Fruit fly (Drosophila melanogaster): Measurements from ENCODE around the gene CG34299.
A peak's percentile ranks its signal among the peaks of the same experiment; 100 is the strongest.

The CG34299 gene

dm6 chr3R:30276482-30277282 is 27.3 kb downstream of the CG34299 start (continued):
- no peak for TF ChIP-seq bigmax (GFP tag; optimal IDR thresholded peaks at IDR 0.05)
- peak; percentile 37 for TF ChIP-seq Nf-YB (GFP tag; optimal IDR thresholded peaks at IDR 0.05)
- TF ChIP-seq CG12391 (tag; optimal IDR thresholded peaks at IDR 0.05): peak; percentile 26
- no peak for TF ChIP-seq CG16813 (GFP tag; IDR thresholded peaks at IDR 0.05; ENCODE audit: partially characterized antibody)
- TF ChIP-seq Mes4 (GFP tag; optimal IDR thresholded peaks at IDR 0.05): peak; percentile 22
- peak; percentile 22 for TF ChIP-seq Deaf1 (tag; optimal IDR thresholded peaks at IDR 0.05)
- TF ChIP-seq E2f1 (GFP tag; IDR thresholded peaks at IDR 0.05): peak; percentile 28; the same call in 1 of the 2 replicates
- no peak for TF ChIP-seq CG4404 (GFP tag; IDR thresholded peaks at IDR 0.05)
- TF ChIP-seq Usf (GFP tag; optimal IDR thresholded peaks at IDR 0.05): no peak
- peak; percentile 14 for TF ChIP-seq CG18599 (GFP tag; optimal IDR thresholded peaks at IDR 0.05)
- no peak for TF ChIP-seq psq (GFP tag; optimal IDR thresholded peaks at IDR 0.05)
- peak; percentile 26 for TF ChIP-seq CG18764 (GFP tag; optimal IDR thresholded peaks at IDR 0.05)
- TF ChIP-seq CG17568 (GFP tag; optimal IDR thresholded peaks at IDR 0.05): no peak
- TF ChIP-seq CG10431 (GFP tag; optimal IDR thresholded peaks at IDR 0.05): peak; percentile 44
- TF ChIP-seq ken (GFP tag; IDR thresholded peaks at IDR 0.05): peak; percentile 69
- TF ChIP-seq cad (GFP tag; optimal IDR thresholded peaks at IDR 0.05): no peak
- 0 out of 3 replicates have a peak, but pooled peaks have one; percentile 7 for TF ChIP-seq H15 (GFP tag; IDR thresholded peaks at IDR 0.05)
- TF ChIP-seq chn (GFP tag; optimal IDR thresholded peaks at IDR 0.05): peak; percentile 30
- TF ChIP-seq Mrtf (GFP tag; IDR thresholded peaks at IDR 0.05): peak; percentile 56; the same call in 2 of the 3 replicates
- peak; percentile 22 for TF ChIP-seq Vsx1 (GFP tag; optimal IDR thresholded peaks at IDR 0.05)
- peak; percentile 31 for TF ChIP-seq CG1832 (GFP tag; optimal IDR thresholded peaks at IDR 0.05)
- no peak for TF ChIP-seq lmd (GFP tag; IDR thresholded peaks at IDR 0.05)
- TF ChIP-seq CG2116 (GFP tag; optimal IDR thresholded peaks at IDR 0.05): peak; percentile 2
- TF ChIP-seq Hr51 (GFP tag; optimal IDR thresholded peaks at IDR 0.05): peak; percentile 21 to 34
- TF ChIP-seq Ets97D (GFP tag; optimal IDR thresholded peaks at IDR 0.05): peak; percentile 24
- peak; percentile 41 for TF ChIP-seq nerfin-1 (tag; optimal IDR thresholded peaks at IDR 0.05)
- TF ChIP-seq Ptx1 (GFP tag; IDR thresholded peaks at IDR 0.05): peak; percentile 44
- peak; percentile 43 for TF ChIP-seq CG13424 (tag; optimal IDR thresholded peaks at IDR 0.05)
- no peak for TF ChIP-seq btn (GFP tag; optimal IDR thresholded peaks at IDR 0.05)
- peak; percentile 31; the same call in 1 of the 2 replicates for TF ChIP-seq sob (GFP tag; IDR thresholded peaks at IDR 0.05)
- no peak for TF ChIP-seq sd (tag; optimal IDR thresholded peaks at IDR 0.05)
- TF ChIP-seq CG2202 (tag; optimal IDR thresholded peaks at IDR 0.05): peak; percentile 60
- peak; percentile 30 for TF ChIP-seq Fer1 (GFP tag; optimal IDR thresholded peaks at IDR 0.05)
- TF ChIP-seq az2 (GFP tag; optimal IDR thresholded peaks at IDR 0.05): peak; percentile 38
- peak; percentile 29; the same call in 1 of the 2 replicates for TF ChIP-seq Nf-YA (GFP tag; IDR thresholded peaks at IDR 0.05)
- no peak for TF ChIP-seq Hmx (GFP tag; optimal IDR thresholded peaks at IDR 0.05)
- no peak for TF ChIP-seq wdn (GFP tag; IDR thresholded peaks at IDR 0.05)
- TF ChIP-seq zen2 (GFP tag; IDR thresholded peaks at IDR 0.05; ENCODE audit: partially characterized antibody): no peak
- 0 out of 2 replicates have a peak, but pooled peaks have one; percentile 43 for TF ChIP-seq ara (GFP tag; IDR thresholded peaks at IDR 0.05)
- TF ChIP-seq salm (tag; optimal IDR thresholded peaks at IDR 0.05): no peak
- TF ChIP-seq CG34422 (GFP tag; IDR thresholded peaks at IDR 0.05): peak; percentile 71; the same call in 2 of the 3 replicates
- no peak for TF ChIP-seq CG34376 (GFP tag; optimal IDR thresholded peaks at IDR 0.05)
- no peak; the same call in 2 of the 3 replicates for TF ChIP-seq B-H1 (GFP tag; IDR thresholded peaks at IDR 0.05)
- TF ChIP-seq Camta (GFP tag; optimal IDR thresholded peaks at IDR 0.05): peak; percentile 52
- TF ChIP-seq HmgD (GFP tag; optimal IDR thresholded peaks at IDR 0.05): no peak
- TF ChIP-seq eyg (GFP tag; optimal IDR thresholded peaks at IDR 0.05): no peak
- TF ChIP-seq org-1 (GFP tag; optimal IDR thresholded peaks at IDR 0.05): no peak
- no peak for TF ChIP-seq CG10209 (GFP tag; optimal IDR thresholded peaks at IDR 0.05)
- no peak for TF ChIP-seq CG6175 (GFP tag; IDR thresholded peaks at IDR 0.05)

Measured in whole organism, embryonic.